Fruit fly (Drosophila melanogaster) whole organism, embryonic: ENCODE data around the gene Kah.

Source experiments
- Asciz ChIP-seq: fragments of 200-800 bp; sonication (Bioruptor generic); optimal IDR thresholded peaks from 2 replicates; lab custom pipeline; 2017; ENCODE audit warnings: missing biosample characterization, mild to moderate bottlenecking, missing genetic modification characterization, missing genetic modification reagents
- BtbVII ChIP-seq: fragments of 200-800 bp; sonication (Bioruptor generic); optimal IDR thresholded peaks from 3 replicates; lab custom pipeline; 2017; ENCODE audit warnings: missing biosample characterization, mild to moderate bottlenecking, missing genetic modification characterization
- CG10462 ChIP-seq: fragments of 200-800 bp; sonication (Bioruptor generic); optimal IDR thresholded peaks from 2 replicates; lab custom pipeline; 2016; ENCODE audit warnings: missing biosample characterization, missing genetic modification characterization
- CG11247 ChIP-seq: fragments of 200-800 bp; sonication (Bioruptor generic); IDR thresholded peaks from 2 replicates; pipeline ENCODE4 v1.3.6; 2022; ENCODE audit warnings: missing biosample characterization, missing genetic modification characterization
- CG11695 ChIP-seq: fragments of 200-800 bp; sonication (Bioruptor generic); IDR thresholded peaks from 3 replicates; pipeline ENCODE4 v1.3.6; 2022; ENCODE audit warnings: missing biosample characterization, missing genetic modification characterization
- CG1602 ChIP-seq: fragments of 200-800 bp; sonication (Bioruptor generic); optimal IDR thresholded peaks from 3 replicates; lab custom pipeline; 2016; ENCODE audit warnings: missing biosample characterization, missing genetic modification characterization
- CG16863 ChIP-seq: fragments of 200-800 bp; sonication (Bioruptor generic); optimal IDR thresholded peaks from 3 replicates; lab custom pipeline; 2016; ENCODE audit warnings: missing biosample characterization, missing genetic modification characterization
- CG17568 ChIP-seq: fragments of 200-800 bp; sonication (Bioruptor generic); optimal IDR thresholded peaks from 2 replicates; lab custom pipeline; 2018; ENCODE audit warnings: missing biosample characterization, mild to moderate bottlenecking, missing genetic modification characterization, moderate library complexity
- CG18599 ChIP-seq: fragments of 200-800 bp; sonication (Bioruptor generic); optimal IDR thresholded peaks from 3 replicates; lab custom pipeline; 2017; ENCODE audit warnings: missing biosample characterization, missing genetic modification characterization, mild to moderate bottlenecking, moderate library complexity, missing genetic modification reagents
- CG2712 ChIP-seq: fragments of 200-800 bp; optimal IDR thresholded peaks from 3 replicates; lab custom pipeline; 2019; ENCODE audit warnings: missing biosample characterization, mild to moderate bottlenecking, missing genetic modification characterization, moderate library complexity
- CG31441 ChIP-seq: fragments of 200-800 bp; sonication (Bioruptor generic); IDR thresholded peaks from 2 replicates; pipeline ENCODE4 v1.3.6; 2022; ENCODE audit warnings: missing biosample characterization, missing genetic modification characterization
- CG32772 ChIP-seq: fragments of 200-800 bp; sonication (Bioruptor generic); IDR thresholded peaks from 2 replicates; pipeline ENCODE4 v1.3.6; 2022; ENCODE audit warnings: missing biosample characterization, missing genetic modification characterization
- CG3407 ChIP-seq: fragments of 200-800 bp; sonication (Bioruptor generic); optimal IDR thresholded peaks from 2 replicates; lab custom pipeline; 2018; ENCODE audit warnings: missing biosample characterization, mild to moderate bottlenecking, missing genetic modification characterization
- CG34376 ChIP-seq: fragments of 200-800 bp; sonication (Bioruptor generic); optimal IDR thresholded peaks from 2 replicates; lab custom pipeline; 2018; ENCODE audit warnings: missing biosample characterization, mild to moderate bottlenecking, missing genetic modification characterization
- CG4617 ChIP-seq: fragments of 200-800 bp; sonication (Bioruptor generic); optimal IDR thresholded peaks from 3 replicates; lab custom pipeline; 2016; ENCODE audit warnings: missing biosample characterization, missing genetic modification characterization, borderline replicate concordance
- CG4730 ChIP-seq: fragments of 200-800 bp; sonication (Bioruptor generic); IDR thresholded peaks from 2 replicates; pipeline ENCODE4 v1.3.6; 2022; ENCODE audit warnings: missing biosample characterization, missing genetic modification characterization
- CG8290 ChIP-seq, 3 experiments: fragments of 200-800 bp; sonication (Bioruptor generic); optimal IDR thresholded peaks; 2 replicates each; lab custom pipeline; 2016 to 2019; ENCODE audit warnings: missing biosample characterization in 3 of 3, missing genetic modification characterization in 3 of 3, mild to moderate bottlenecking in 2 of 3, moderate library complexity in 1 of 3
- CG8765 ChIP-seq: fragments of 200-800 bp; sonication (Bioruptor generic); IDR thresholded peaks from 2 replicates; pipeline ENCODE4 v1.3.6; 2022; ENCODE audit warnings: missing biosample characterization, missing genetic modification characterization
- CHES-1-like ChIP-seq: fragments of 200-800 bp; sonication (Bioruptor generic); optimal IDR thresholded peaks from 2 replicates; lab custom pipeline; 2016; ENCODE audit warnings: missing biosample characterization, missing genetic modification characterization
- Dfd ChIP-seq, 2 experiments: fragments of >200 bp; optimal IDR thresholded peaks; 2 replicates each; lab custom pipeline; 2017; ENCODE audit warnings: missing biosample characterization in 2 of 2, missing genetic modification characterization in 2 of 2
- H15 ChIP-seq: fragments of 200-800 bp; sonication (Bioruptor generic); IDR thresholded peaks from 3 replicates; pipeline ENCODE4 v1.3.6; 2022; ENCODE audit warnings: missing biosample characterization, missing genetic modification characterization
- HLHmδ ChIP-seq: fragments of 200-800 bp; sonication (Bioruptor generic); optimal IDR thresholded peaks from 2 replicates; lab custom pipeline; 2018; ENCODE audit warnings: missing biosample characterization, mild to moderate bottlenecking, missing genetic modification characterization, moderate library complexity
- Hmr ChIP-seq: fragments of 200-800 bp; sonication (Bioruptor generic); optimal IDR thresholded peaks from 3 replicates; lab custom pipeline; 2017; ENCODE audit warnings: mild to moderate bottlenecking, missing biosample characterization, missing genetic modification reagents, missing genetic modification characterization
- Hsf ChIP-seq: fragments of 200-800 bp; sonication (Bioruptor generic); optimal IDR thresholded peaks from 3 replicates; lab custom pipeline; 2016; ENCODE audit warnings: missing biosample characterization, missing genetic modification characterization
- Lhr ChIP-seq: fragments of 200-800 bp; sonication (Bioruptor generic); optimal IDR thresholded peaks from 3 replicates; lab custom pipeline; 2017; ENCODE audit warnings: mild to moderate bottlenecking, missing biosample characterization, missing genetic modification reagents, missing genetic modification characterization
- MTF-1 ChIP-seq: fragments of 200-800 bp; sonication (Bioruptor generic); optimal IDR thresholded peaks from 2 replicates; lab custom pipeline; 2018; ENCODE audit warnings: missing biosample characterization, mild to moderate bottlenecking, missing genetic modification characterization, borderline replicate concordance
- Mrtf ChIP-seq: fragments of 200-800 bp; sonication (Bioruptor generic); IDR thresholded peaks from 3 replicates; pipeline ENCODE4 v1.3.6; 2022; ENCODE audit warnings: missing biosample characterization, missing genetic modification characterization
- Ravus ChIP-seq: fragments of 200-800 bp; sonication (Bioruptor generic); IDR thresholded peaks from 2 replicates; pipeline ENCODE4 v1.3.6; 2022; ENCODE audit warnings: missing biosample characterization, missing genetic modification characterization
- Sox100B ChIP-seq: fragments of 200-800 bp; sonication (Bioruptor generic); optimal IDR thresholded peaks from 3 replicates; lab custom pipeline; 2018; ENCODE audit warnings: missing biosample characterization, mild to moderate bottlenecking, missing genetic modification characterization
- Sox102F ChIP-seq: fragments of 200-800 bp; sonication (Bioruptor generic); optimal IDR thresholded peaks from 2 replicates; lab custom pipeline; 2018; ENCODE audit warnings: missing biosample characterization, mild to moderate bottlenecking, missing genetic modification characterization, moderate library complexity
- Spps ChIP-seq: fragments of 200-800 bp; sonication (Bioruptor generic); optimal IDR thresholded peaks from 2 replicates; lab custom pipeline; 2018; ENCODE audit warnings: missing biosample characterization, mild to moderate bottlenecking, missing genetic modification characterization
- Xrp1 ChIP-seq: fragments of 200-800 bp; sonication (Bioruptor generic); IDR thresholded peaks from 2 replicates; pipeline ENCODE4 v1.3.6; 2022; ENCODE audit warnings: missing biosample characterization, missing genetic modification characterization
- ab ChIP-seq: fragments of 200-800 bp; sonication (Bioruptor generic); optimal IDR thresholded peaks from 2 replicates; lab custom pipeline; 2016; ENCODE audit warnings: missing biosample characterization, missing genetic modification characterization
- ac ChIP-seq: fragments of 200-800 bp; sonication (Bioruptor generic); optimal IDR thresholded peaks from 3 replicates; lab custom pipeline; 2017; ENCODE audit warnings: missing biosample characterization, mild to moderate bottlenecking, missing genetic modification characterization
- fd102C ChIP-seq: fragments of 200-800 bp; sonication (Bioruptor generic); optimal IDR thresholded peaks from 2 replicates; lab custom pipeline; 2018; ENCODE audit warnings: missing biosample characterization, mild to moderate bottlenecking, missing genetic modification characterization, moderate library complexity
- fd96Cb ChIP-seq: fragments of 200-800 bp; sonication (Bioruptor generic); optimal IDR thresholded peaks from 2 replicates; lab custom pipeline; 2018; ENCODE audit warnings: missing biosample characterization, mild to moderate bottlenecking, missing genetic modification characterization, moderate library complexity
- ftz-f1 ChIP-seq: fragments of 200-800 bp; sonication (Bioruptor generic); optimal IDR thresholded peaks from 2 replicates; lab custom pipeline; 2016; ENCODE audit warnings: missing biosample characterization, missing genetic modification characterization
- gce ChIP-seq: fragments of 200-800 bp; sonication (Bioruptor generic); IDR thresholded peaks from 3 replicates; pipeline ENCODE4 v1.3.6; 2022; ENCODE audit warnings: missing biosample characterization, missing genetic modification characterization
- gsb ChIP-seq: fragments of 200-800 bp; sonication (Bioruptor generic); IDR thresholded peaks from 2 replicates; pipeline ENCODE4 v1.3.6; 2022; ENCODE audit warnings: missing biosample characterization, missing genetic modification characterization
- h ChIP-seq: fragments of >200 bp; optimal IDR thresholded peaks from 2 replicates; lab custom pipeline; 2017
- jing ChIP-seq: fragments of 200-800 bp; sonication (Bioruptor generic); optimal IDR thresholded peaks from 2 replicates; lab custom pipeline; 2018; ENCODE audit warnings: missing biosample characterization, mild to moderate bottlenecking, missing genetic modification characterization
- pho ChIP-seq: fragments of 200-800 bp; sonication (Bioruptor generic); optimal IDR thresholded peaks from 2 replicates; lab custom pipeline; 2016; ENCODE audit warnings: missing biosample characterization, missing genetic modification characterization
- schlank ChIP-seq: fragments of 200-800 bp; sonication (Bioruptor generic); optimal IDR thresholded peaks from 2 replicates; lab custom pipeline; 2018; ENCODE audit warnings: missing biosample characterization, mild to moderate bottlenecking, missing genetic modification characterization
- sisA ChIP-seq: fragments of 200-800 bp; sonication (Bioruptor generic); IDR thresholded peaks from 2 replicates; pipeline ENCODE4 v1.3.6; 2022; ENCODE audit warnings: missing biosample characterization, missing genetic modification characterization
- slbo ChIP-seq: fragments of 200-800 bp; sonication (Bioruptor generic); IDR thresholded peaks from 2 replicates; pipeline ENCODE4 v1.3.6; 2022; ENCODE audit warnings: missing biosample characterization, missing genetic modification characterization
- sna ChIP-seq: fragments of 200-800 bp; sonication (Bioruptor generic); IDR thresholded peaks from 2 replicates; pipeline ENCODE4 v1.3.6; 2022; ENCODE audit warnings: missing biosample characterization, missing genetic modification characterization; ENCODE audit not compliant: partially characterized antibody
- tin ChIP-seq: fragments of 200-800 bp; sonication (Bioruptor generic); optimal IDR thresholded peaks from 3 replicates; lab custom pipeline; 2016; ENCODE audit warnings: missing biosample characterization, missing genetic modification characterization
- trem ChIP-seq: fragments of 200-800 bp; optimal IDR thresholded peaks from 3 replicates; lab custom pipeline; 2019; ENCODE audit warnings: missing biosample characterization, mild to moderate bottlenecking, missing genetic modification characterization, moderate library complexity
- twi ChIP-seq: fragments of 200-800 bp; optimal IDR thresholded peaks from 2 replicates; lab custom pipeline; 2019; ENCODE audit warnings: missing biosample characterization, mild to moderate bottlenecking, missing genetic modification characterization, moderate library complexity
- zen2 ChIP-seq: fragments of 200-800 bp; sonication (Bioruptor generic); IDR thresholded peaks from 3 replicates; pipeline ENCODE4 v1.3.6; 2022; ENCODE audit warnings: missing biosample characterization, missing genetic modification characterization; ENCODE audit not compliant: partially characterized antibody

Gene Kah

dm6 chr3L:615425-616046 lies 26.5 kb upstream of the Kah start (continued):
- peak; percentile 38 for TF ChIP-seq CG34376 (GFP tag; lab: Kevin White, UChicago)
- TF ChIP-seq Sox100B = peak; percentile 88
- TF ChIP-seq CG31441 (GFP tag; lab: Robert Waterston, UW) = peak; percentile 91
- TF ChIP-seq CG8765 (GFP tag; lab: Robert Waterston, UW) = no peak; the same call in 1 of the 2 replicates
- peak; percentile 57; the same call in 1 of the 2 replicates for TF ChIP-seq gsb (GFP tag; lab: Robert Waterston, UW)
- TF ChIP-seq slbo = peak; percentile 81
- peak; percentile 86 for TF ChIP-seq Hsf (GFP tag; lab: Kevin White, UChicago)
- TF ChIP-seq h (lab: Kevin White, UChicago) = no peak
- peak; percentile 92 for TF ChIP-seq Xrp1 (GFP tag; lab: Robert Waterston, UW)
- TF ChIP-seq Mrtf = peak; percentile 82
- peak; percentile 75 for TF ChIP-seq Hmr (GFP tag; lab: Kevin White, UChicago)
- peak; percentile 72 for TF ChIP-seq CG11247
- peak; percentile 91 for TF ChIP-seq H15 (GFP tag; lab: Robert Waterston, UW)
- TF ChIP-seq CG18599 (GFP tag; lab: Kevin White, UChicago) = peak; percentile 85
- TF ChIP-seq ftz-f1 = no peak
- TF ChIP-seq schlank (tag; lab: Kevin White, UChicago) = no peak
- TF ChIP-seq ab = peak; percentile 32
- peak; percentile 72 for TF ChIP-seq CG17568 (GFP tag; lab: Kevin White, UChicago)
- peak; percentile 87 for TF ChIP-seq trem
- peak; percentile 89 for TF ChIP-seq Asciz
- peak; percentile 81; the same call in 2 of the 3 replicates for TF ChIP-seq gce (GFP tag; lab: Robert Waterston, UW)
- TF ChIP-seq zen2 (GFP tag; lab: Robert Waterston, UW) = no peak
- peak; percentile 42 for TF ChIP-seq CG4617 (GFP tag; lab: Kevin White, UChicago)
- TF ChIP-seq Dfd (GFP tag; optimal IDR thresholded peaks at IDR 0.05; lab: Kevin White, UChicago) = no peak
- peak; percentile 22 for TF ChIP-seq ac (GFP tag; lab: Kevin White, UChicago)
- peak; percentile 88 for TF ChIP-seq CG1602 (GFP tag; lab: Kevin White, UChicago)
- peak; percentile 83 for TF ChIP-seq tin
- peak; percentile 83 for TF ChIP-seq CHES-1-like (GFP tag; lab: Kevin White, UChicago)
- TF ChIP-seq CG8290 (GFP tag; optimal IDR thresholded peaks at IDR 0.05; lab: Kevin White, UChicago) = peak; percentile 57
- TF ChIP-seq CG8290 (tag; optimal IDR thresholded peaks at IDR 0.05; lab: Kevin White, UChicago) = no peak
- TF ChIP-seq MTF-1 (GFP tag; lab: Kevin White, UChicago) = peak; percentile 50
- no peak for TF ChIP-seq fd102C (GFP tag; lab: Kevin White, UChicago)
- TF ChIP-seq Ravus (GFP tag; lab: Robert Waterston, UW) = no peak
- TF ChIP-seq Lhr (GFP tag; lab: Kevin White, UChicago) = peak; percentile 64
- TF ChIP-seq twi (tag; lab: Kevin White, UChicago) = peak; percentile 30
- peak; percentile 86 for TF ChIP-seq Spps (tag; lab: Kevin White, UChicago)
- TF ChIP-seq CG32772 (GFP tag; lab: Robert Waterston, UW) = peak; percentile 89
- TF ChIP-seq CG3407 = peak; percentile 83
- TF ChIP-seq sisA (GFP tag; lab: Robert Waterston, UW) = peak; percentile 82
- peak; percentile 92 for TF ChIP-seq fd96Cb
- TF ChIP-seq CG16863 (GFP tag; lab: Kevin White, UChicago) = peak; percentile 89
- peak; percentile 72 for TF ChIP-seq BtbVII (GFP tag; lab: Kevin White, UChicago)
- peak; percentile 77 for TF ChIP-seq CG10462 (GFP tag; lab: Kevin White, UChicago)
- TF ChIP-seq HLHmδ (GFP tag; lab: Kevin White, UChicago) = no peak
- TF ChIP-seq CG2712 (tag; lab: Kevin White, UChicago) = peak; percentile 92
- TF ChIP-seq CG11695 (GFP tag; lab: Robert Waterston, UW) = peak; percentile 86
- peak; percentile 79 for TF ChIP-seq jing (GFP tag; lab: Kevin White, UChicago)
- peak; percentile 93 for TF ChIP-seq Sox102F
- TF ChIP-seq CG4730 (GFP tag; lab: Robert Waterston, UW) = peak; percentile 86
- no peak for TF ChIP-seq sna (GFP tag; lab: Robert Waterston, UW)
- peak; percentile 69 for TF ChIP-seq pho
